Worm (Caenorhabditis elegans): ENCODE measurements around the gene ncx-1.

Gene ncx-1

DNA sequence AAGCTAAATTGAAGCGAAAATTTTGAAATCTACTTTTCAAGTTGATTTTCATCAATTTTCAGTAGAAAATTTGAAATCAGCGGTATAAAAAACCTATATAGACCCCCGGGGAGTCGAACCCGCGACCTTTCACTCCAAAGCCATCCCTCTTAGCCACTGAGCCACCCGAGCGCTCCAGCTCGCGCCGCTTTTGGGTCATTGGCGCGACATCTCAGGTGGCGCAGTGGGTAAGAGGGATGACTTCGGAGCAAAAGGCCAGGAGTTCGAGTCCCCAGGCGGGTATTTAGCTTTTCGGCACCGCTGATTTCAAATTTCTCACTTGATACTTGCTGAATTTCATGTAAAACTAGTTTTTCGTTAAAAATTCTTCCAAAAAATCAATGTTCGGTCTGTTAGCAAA is 6.2 kb upstream of the ncx-1 start:
- TF ChIP-seq ceh-82 (tag; optimal IDR thresholded peaks at IDR 0.05) (no peak), ceh-9 (tag; optimal IDR thresholded peaks at IDR 0.05) (no peak), elt-2 (tag; optimal IDR thresholded peaks at IDR 0.05) (no peak)

DNA sequence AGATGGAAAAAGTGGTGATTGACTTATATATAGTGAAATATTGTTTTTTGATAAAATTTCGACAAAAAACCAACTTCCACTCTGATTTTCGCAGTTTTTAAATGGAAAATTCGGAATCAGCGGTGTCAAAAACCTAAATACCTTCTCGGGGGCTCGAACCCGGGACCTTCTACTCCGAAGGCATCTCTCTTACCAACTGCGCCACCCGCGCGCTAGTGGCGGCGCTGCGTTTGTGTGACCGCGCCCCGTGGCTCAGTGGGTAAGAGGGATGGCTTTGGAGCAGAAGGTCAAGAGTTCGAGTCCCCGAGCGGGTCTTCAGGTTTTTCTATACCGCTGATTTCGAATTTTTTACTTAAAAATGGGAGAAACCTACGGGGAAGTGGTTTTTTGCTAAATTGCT is 4.7 kb upstream of the ncx-1 start:
- no peak for TF ChIP-seq mdl-1 (tag; optimal IDR thresholded peaks at IDR 0.05)

DNA sequence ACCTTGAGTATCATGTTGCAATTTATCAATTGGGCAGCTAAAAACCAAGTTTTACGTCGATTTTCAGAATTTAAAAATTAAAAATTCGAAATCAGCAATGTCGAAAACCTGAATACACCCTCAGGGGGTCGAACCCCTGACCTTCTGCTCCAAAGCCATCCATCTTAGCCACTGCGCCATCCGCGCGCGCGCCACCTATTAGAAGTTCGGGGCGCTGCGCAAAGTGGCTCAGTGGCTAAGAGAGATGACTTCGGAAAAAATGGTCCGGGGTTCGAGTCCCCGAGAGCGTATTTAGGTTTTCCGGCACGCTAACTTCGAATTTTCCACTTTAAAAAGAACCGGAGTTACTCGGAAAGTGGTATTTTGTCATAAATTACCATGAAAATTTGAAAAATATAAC is 3.9 kb upstream of the ncx-1 start:
- TF ChIP-seq nhr-11 (tag; optimal IDR thresholded peaks at IDR 0.05) (no peak), nhr-43 (tag; optimal IDR thresholded peaks at IDR 0.05; ENCODE audit: poor library complexity, severe bottlenecking) (no peak), aly-2 (tag; optimal IDR thresholded peaks at IDR 0.05) (no peak), ama-1 (optimal IDR thresholded peaks at IDR 0.05) (no peak), eor-1 (tag; optimal IDR thresholded peaks at IDR 0.05) (no peak), ceh-16 (tag; optimal IDR thresholded peaks at IDR 0.05) (no peak), nhr-77 (tag; optimal IDR thresholded peaks at IDR 0.05) (no peak), snpc-4 (tag; optimal IDR thresholded peaks at IDR 0.05) (no peak), mdl-1 (tag; optimal IDR thresholded peaks at IDR 0.05) (no peak), ZK546.5 (tag; optimal IDR thresholded peaks at IDR 0.05) (no peak), fkh-10 (GFP tag; optimal IDR thresholded peaks at IDR 0.05) (no peak), ceh-9 (tag; optimal IDR thresholded peaks at IDR 0.05) (no peak), lsy-12 (tag; optimal IDR thresholded peaks at IDR 0.05) (no peak), tbx-2 (tag; optimal IDR thresholded peaks at IDR 0.05) (no peak), nhr-25 (tag; optimal IDR thresholded peaks at IDR 0.05) (no peak)

DNA sequence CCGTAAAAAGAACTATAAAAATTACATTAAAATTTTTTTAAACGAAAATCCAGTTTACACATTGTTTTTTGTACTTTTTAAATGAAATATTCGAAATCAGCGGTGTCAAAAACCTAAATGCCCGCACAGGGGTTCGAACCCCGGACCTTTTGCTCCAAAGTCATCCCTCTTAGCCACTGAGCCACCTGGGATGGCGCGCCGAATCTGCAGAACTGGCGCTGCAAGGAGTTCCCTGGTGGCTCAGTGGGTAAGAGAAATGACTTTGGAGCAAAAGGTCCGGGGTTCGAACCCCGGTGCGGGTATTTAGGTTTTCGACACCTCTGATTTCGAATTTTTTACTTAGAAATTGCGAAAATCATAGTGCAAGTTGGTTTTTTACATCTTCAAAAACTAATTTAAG is 3.1 kb upstream of the ncx-1 start:
- TF ChIP-seq elt-1 (tag; optimal IDR thresholded peaks at IDR 0.05), result no peak
- no peak for TF ChIP-seq lsy-12 (tag; optimal IDR thresholded peaks at IDR 0.05)
- TF ChIP-seq pha-4 (tag; optimal IDR thresholded peaks at IDR 0.05), result no peak
- TF ChIP-seq R02D3.7 (tag; optimal IDR thresholded peaks at IDR 0.05), result no peak
- no peak for TF ChIP-seq tbx-2 (tag; optimal IDR thresholded peaks at IDR 0.05)
- TF ChIP-seq egl-5 (tag; optimal IDR thresholded peaks at IDR 0.05), result no peak
- TF ChIP-seq daf-12 (tag; optimal IDR thresholded peaks at IDR 0.05), result no peak
- TF ChIP-seq fkh-2 (tag; optimal IDR thresholded peaks at IDR 0.05), result no peak
- no peak for TF ChIP-seq snpc-4 (tag; optimal IDR thresholded peaks at IDR 0.05)
- no peak for TF ChIP-seq ceh-28 (tag; optimal IDR thresholded peaks at IDR 0.05)
- TF ChIP-seq eor-1 (tag; optimal IDR thresholded peaks at IDR 0.05), result no peak

DNA sequence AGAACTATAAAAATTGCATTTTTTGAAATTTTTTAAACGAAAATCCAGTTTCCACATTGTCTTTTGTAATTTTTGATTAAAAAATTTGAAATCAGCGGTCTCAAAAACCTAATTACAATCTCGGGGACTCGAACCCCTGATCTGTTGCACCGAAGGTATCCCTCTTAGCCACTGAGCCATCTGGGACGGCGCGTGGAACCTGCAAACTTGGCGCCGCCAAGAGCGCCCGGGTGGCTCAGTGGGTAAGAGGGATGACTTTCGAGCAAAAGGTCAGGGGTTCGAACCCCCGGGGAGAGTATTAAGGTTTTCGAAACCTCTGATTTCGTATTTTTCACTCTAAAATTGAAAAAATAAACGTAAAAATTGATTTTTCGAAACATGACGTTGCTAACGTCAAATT is 2.5 kb upstream of the ncx-1 start:
- TF ChIP-seq lin-15B (tag; optimal IDR thresholded peaks at IDR 0.05) (no peak), nhr-25 (tag; optimal IDR thresholded peaks at IDR 0.05) (no peak), fkh-10 (GFP tag; optimal IDR thresholded peaks at IDR 0.05) (no peak), fos-1 (tag; optimal IDR thresholded peaks at IDR 0.05) (no peak), elt-2 (tag; optimal IDR thresholded peaks at IDR 0.05) (no peak), unc-39 (tag; optimal IDR thresholded peaks at IDR 0.05) (no peak)

DNA sequence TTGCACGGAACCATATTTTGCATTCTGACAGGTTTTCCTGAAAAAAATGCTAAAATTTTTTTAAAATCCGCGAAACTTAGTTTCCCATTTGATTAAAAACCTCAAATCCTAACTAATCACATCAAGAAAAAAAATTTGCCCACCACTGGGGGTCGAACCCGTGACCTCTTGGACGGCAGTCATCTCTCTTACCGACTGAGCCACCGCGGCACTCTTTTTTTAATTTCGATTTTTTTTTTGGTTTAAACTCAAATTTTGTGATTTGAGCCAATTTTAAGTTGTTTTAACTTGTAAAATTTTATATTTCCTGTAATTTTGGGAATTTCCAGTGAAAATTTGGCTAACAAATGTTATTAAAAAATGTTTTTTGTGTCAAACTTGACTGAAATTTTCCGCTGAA is 703 bp downstream of the ncx-1 start:
- no peak for TF ChIP-seq nhr-12 (tag; optimal IDR thresholded peaks at IDR 0.05)
- no peak for TF ChIP-seq ceh-82 (tag; optimal IDR thresholded peaks at IDR 0.05)
- TF ChIP-seq ZK546.5 (tag; optimal IDR thresholded peaks at IDR 0.05), result no peak
- no peak for TF ChIP-seq ceh-9 (tag; optimal IDR thresholded peaks at IDR 0.05)
- no peak for TF ChIP-seq unc-39 (tag; optimal IDR thresholded peaks at IDR 0.05)
- no peak for TF ChIP-seq nhr-25 (tag; optimal IDR thresholded peaks at IDR 0.05)
- no peak for TF ChIP-seq lin-15B (tag; optimal IDR thresholded peaks at IDR 0.05)
- no peak for TF ChIP-seq fkh-10 (GFP tag; optimal IDR thresholded peaks at IDR 0.05)
- no peak for TF ChIP-seq fkh-2 (tag; optimal IDR thresholded peaks at IDR 0.05)
- no peak for TF ChIP-seq pqm-1 (tag; optimal IDR thresholded peaks at IDR 0.05)
- no peak for TF ChIP-seq elt-3 (tag; optimal IDR thresholded peaks at IDR 0.05)

DNA sequence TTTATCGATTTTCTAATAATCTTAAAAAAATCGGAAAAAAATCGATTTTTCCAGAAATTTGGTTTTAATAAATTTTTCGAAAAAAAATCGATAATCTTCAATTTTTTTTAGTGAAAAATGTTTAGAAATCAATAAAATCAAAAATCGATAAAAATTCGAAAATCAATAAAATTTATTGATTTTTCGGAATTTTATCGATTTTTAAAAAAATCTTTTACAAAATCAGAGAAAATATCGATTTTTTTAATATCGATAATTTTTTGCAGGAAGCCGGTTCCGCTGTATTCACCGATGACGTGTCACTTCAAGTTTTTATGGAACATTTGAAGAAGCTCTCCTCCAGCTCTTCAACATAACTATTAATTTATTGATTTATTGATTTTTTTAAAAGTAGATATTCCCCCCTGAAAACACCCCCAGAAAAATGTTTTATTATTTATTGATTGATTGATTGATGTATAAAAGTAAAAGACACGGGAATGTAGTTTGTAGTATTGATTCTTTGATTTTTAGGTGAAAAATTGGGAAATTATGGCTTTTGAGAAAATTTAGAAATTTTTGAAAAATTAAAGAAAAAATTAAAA is 15.2 kb downstream of the ncx-1 start:
- TF ChIP-seq ceh-28 (tag; optimal IDR thresholded peaks at IDR 0.05) (peak; percentile 97), lin-15B (tag; optimal IDR thresholded peaks at IDR 0.05) (no peak)
